Fruit fly (Drosophila melanogaster) S2 (cell line): ENCODE data around the gene CG12992.

Experiments used
- CG8478 ChIP-seq: fragments of >200 bp; optimal IDR thresholded peaks from 2 replicates; lab custom pipeline; 2018
- CTCF ChIP-seq, 2 experiments: fragments of >200 bp; optimal IDR thresholded peaks; 2 replicates each; lab custom pipeline; 2018

- TF ChIP-seq CTCF (optimal IDR thresholded peaks at IDR 0.05; lab: Kevin White, UChicago) (no peak), CG8478 (lab: Kevin White, UChicago) (no peak)
Measured at dm6 chrX:17580954-17581353, 7.7 kb upstream of the CG12992 start.
